Worm (Caenorhabditis elegans) whole organism, late embryonic: Measurements from ENCODE around the gene gpa-2.

Source experiments
- ceh-9 ChIP-seq: sonication (generic microtip); optimal IDR thresholded peaks from 2 replicates; lab custom pipeline; 2016; ENCODE audit warnings: mild to moderate bottlenecking, missing genetic modification characterization, inconsistent platforms, missing compliant biosample characterization
- che-1 ChIP-seq: sonication (generic microtip); optimal IDR thresholded peaks from 2 replicates; lab custom pipeline; 2016; ENCODE audit warnings: mild to moderate bottlenecking, missing genetic modification characterization, missing compliant biosample characterization
- pros-1 ChIP-seq: fragments of 150-350 bp; optimal IDR thresholded peaks from 2 replicates; lab custom pipeline; 2014; ENCODE audit warnings: missing biosample characterization, missing genetic modification reagents, missing genetic modification characterization

- no peak for TF ChIP-seq che-1
- no peak for TF ChIP-seq ceh-9 (tag; lab: Kevin White, UChicago)
- TF ChIP-seq pros-1 (tag; lab: Kevin White, UChicago), result no peak
Measured at ce11 chrV:8403916-8404315, 33.1 kb downstream of the gpa-2 start.
